Fruit fly (Drosophila melanogaster) whole organism, embryonic: ENCODE results near the gene dpr20.

Experiments
- Ada2b ChIP-seq: fragments of 200-800 bp; sonication (Bioruptor generic); IDR thresholded peaks from 2 replicates; pipeline ENCODE4 v1.3.6; 2022; ENCODE audit warnings: missing biosample characterization, missing genetic modification characterization
- Adf1 ChIP-seq: fragments of 200-800 bp; sonication (Bioruptor generic); IDR thresholded peaks from 2 replicates; pipeline ENCODE4 v1.3.6; 2022; ENCODE audit warnings: missing biosample characterization, missing genetic modification characterization
- CG10366 ChIP-seq: fragments of 200-800 bp; sonication (Bioruptor generic); IDR thresholded peaks from 2 replicates; pipeline ENCODE4 v1.3.6; 2022; ENCODE audit warnings: missing biosample characterization, missing genetic modification characterization
- CG12219 ChIP-seq: fragments of 200-800 bp; sonication (Bioruptor generic); optimal IDR thresholded peaks from 3 replicates; lab custom pipeline; 2018; ENCODE audit warnings: missing biosample characterization, mild to moderate bottlenecking, missing genetic modification characterization
- CG12744 ChIP-seq: fragments of 200-800 bp; sonication (Bioruptor generic); optimal IDR thresholded peaks from 2 replicates; lab custom pipeline; 2016; ENCODE audit warnings: missing biosample characterization, missing genetic modification characterization
- CG13894 ChIP-seq: fragments of 200-800 bp; sonication (Bioruptor generic); optimal IDR thresholded peaks from 3 replicates; lab custom pipeline; 2018; ENCODE audit warnings: missing biosample characterization, mild to moderate bottlenecking, missing genetic modification characterization, moderate library complexity
- CG14441 ChIP-seq: fragments of 200-800 bp; sonication (Bioruptor generic); IDR thresholded peaks from 2 replicates; pipeline ENCODE4 v1.3.6; 2022; ENCODE audit warnings: missing biosample characterization, missing genetic modification characterization
- CG15011 ChIP-seq: fragments of 200-800 bp; sonication (Bioruptor generic); optimal IDR thresholded peaks from 3 replicates; lab custom pipeline; 2018; ENCODE audit warnings: missing biosample characterization, mild to moderate bottlenecking, missing genetic modification characterization
- CG1647 ChIP-seq: fragments of 200-800 bp; sonication (Bioruptor generic); optimal IDR thresholded peaks from 3 replicates; lab custom pipeline; 2016; ENCODE audit warnings: missing biosample characterization, missing genetic modification characterization
- CG16815 ChIP-seq: fragments of 200-800 bp; sonication (Bioruptor generic); optimal IDR thresholded peaks from 3 replicates; lab custom pipeline; 2017; ENCODE audit warnings: missing biosample characterization, mild to moderate bottlenecking, missing genetic modification characterization
- CG17829 ChIP-seq: fragments of 200-800 bp; optimal IDR thresholded peaks from 2 replicates; lab custom pipeline; 2019; ENCODE audit warnings: missing biosample characterization, mild to moderate bottlenecking, missing genetic modification characterization, moderate library complexity
- CG17912 ChIP-seq: fragments of 200-800 bp; sonication (Bioruptor generic); optimal IDR thresholded peaks from 2 replicates; lab custom pipeline; 2018; ENCODE audit warnings: missing biosample characterization, mild to moderate bottlenecking, missing genetic modification characterization
- CG18599 ChIP-seq: fragments of 200-800 bp; sonication (Bioruptor generic); optimal IDR thresholded peaks from 3 replicates; lab custom pipeline; 2017; ENCODE audit warnings: missing biosample characterization, missing genetic modification characterization, mild to moderate bottlenecking, moderate library complexity, missing genetic modification reagents
- CG2129 ChIP-seq: fragments of 200-800 bp; sonication (Bioruptor generic); IDR thresholded peaks from 2 replicates; pipeline ENCODE4 v1.3.6; 2022; ENCODE audit warnings: missing biosample characterization, missing genetic modification characterization; ENCODE audit not compliant: partially characterized antibody
- CG3065 ChIP-seq: fragments of 200-800 bp; sonication (Bioruptor generic); optimal IDR thresholded peaks from 2 replicates; lab custom pipeline; 2016; ENCODE audit warnings: missing biosample characterization, missing genetic modification characterization
- CG32772 ChIP-seq: fragments of 200-800 bp; sonication (Bioruptor generic); IDR thresholded peaks from 2 replicates; pipeline ENCODE4 v1.3.6; 2022; ENCODE audit warnings: missing biosample characterization, missing genetic modification characterization
- CG3281 ChIP-seq: fragments of 200-800 bp; sonication (Bioruptor generic); optimal IDR thresholded peaks from 3 replicates; lab custom pipeline; 2017; ENCODE audit warnings: missing biosample characterization, mild to moderate bottlenecking, missing genetic modification characterization
- CG33557 ChIP-seq: fragments of 200-800 bp; sonication (Bioruptor generic); optimal IDR thresholded peaks from 2 replicates; lab custom pipeline; 2019; ENCODE audit warnings: missing biosample characterization, mild to moderate bottlenecking, missing genetic modification characterization, moderate library complexity
- CG3726 ChIP-seq: fragments of 200-800 bp; sonication (Bioruptor generic); IDR thresholded peaks from 3 replicates; pipeline ENCODE4, ENCODE4 v1.3.6; 2022; ENCODE audit warnings: missing biosample characterization, missing genetic modification characterization
- CG4730 ChIP-seq: fragments of 200-800 bp; sonication (Bioruptor generic); IDR thresholded peaks from 2 replicates; pipeline ENCODE4 v1.3.6; 2022; ENCODE audit warnings: missing biosample characterization, missing genetic modification characterization
- CG5245 ChIP-seq: fragments of 200-800 bp; sonication (Bioruptor generic); optimal IDR thresholded peaks from 3 replicates; lab custom pipeline; 2016; ENCODE audit warnings: missing biosample characterization, missing genetic modification characterization
- CG6765 ChIP-seq: fragments of 200-800 bp; sonication (Bioruptor generic); optimal IDR thresholded peaks from 3 replicates; lab custom pipeline; 2017; ENCODE audit warnings: missing biosample characterization, mild to moderate bottlenecking, missing genetic modification characterization
- CG8478 ChIP-seq: fragments of >200 bp; optimal IDR thresholded peaks from 2 replicates; lab custom pipeline; 2018
- CG8944 ChIP-seq: fragments of 200-800 bp; sonication (Bioruptor generic); optimal IDR thresholded peaks from 3 replicates; lab custom pipeline; 2016; ENCODE audit warnings: missing biosample characterization, missing genetic modification characterization
- CTCF ChIP-seq: fragments of 200-800 bp; sonication (Bioruptor generic); optimal IDR thresholded peaks from 2 replicates; lab custom pipeline; 2017; ENCODE audit warnings: missing biosample characterization, mild to moderate bottlenecking, missing genetic modification characterization, moderate library complexity
- CrebB ChIP-seq: fragments of 200-800 bp; sonication (Bioruptor generic); optimal IDR thresholded peaks from 3 replicates; lab custom pipeline; 2018; ENCODE audit warnings: missing biosample characterization, mild to moderate bottlenecking, missing genetic modification characterization
- Dip3 ChIP-seq: fragments of 200-800 bp; sonication (Bioruptor generic); optimal IDR thresholded peaks from 3 replicates; lab custom pipeline; 2016; ENCODE audit warnings: missing biosample characterization, missing genetic modification characterization
- Dref ChIP-seq: fragments of 200-800 bp; sonication (Bioruptor generic); IDR thresholded peaks from 2 replicates; pipeline ENCODE4 v1.3.6; 2022; ENCODE audit warnings: missing biosample characterization, missing genetic modification characterization
- Gsc ChIP-seq: fragments of 200-800 bp; sonication (Bioruptor generic); IDR thresholded peaks from 2 replicates; pipeline ENCODE4 v1.3.6; 2022; ENCODE audit warnings: missing biosample characterization, missing genetic modification characterization
- HLH3B ChIP-seq: fragments of 200-800 bp; sonication (Bioruptor generic); IDR thresholded peaks from 2 replicates; pipeline ENCODE4 v1.3.6; 2022; ENCODE audit warnings: missing biosample characterization, missing genetic modification characterization
- HLH54F ChIP-seq: fragments of 200-800 bp; sonication (Bioruptor generic); optimal IDR thresholded peaks from 3 replicates; lab custom pipeline; 2016; ENCODE audit warnings: missing biosample characterization, missing genetic modification characterization
- Hr51 ChIP-seq, 2 experiments: fragments of 200-800 bp; sonication (Bioruptor generic); optimal IDR thresholded peaks; 2 replicates in 1 of 2; 3 replicates in 1 of 2; lab custom pipeline; 2016 to 2018; ENCODE audit warnings: missing biosample characterization in 2 of 2, missing genetic modification characterization in 2 of 2, mild to moderate bottlenecking in 1 of 2, moderate library complexity in 1 of 2
- Mrtf ChIP-seq: fragments of 200-800 bp; sonication (Bioruptor generic); IDR thresholded peaks from 3 replicates; pipeline ENCODE4 v1.3.6; 2022; ENCODE audit warnings: missing biosample characterization, missing genetic modification characterization
- NC2β ChIP-seq: fragments of 200-800 bp; sonication (Bioruptor generic); optimal IDR thresholded peaks from 2 replicates; lab custom pipeline; 2016; ENCODE audit warnings: missing biosample characterization, missing genetic modification characterization
- Poxn ChIP-seq: fragments of 200-800 bp; sonication (Bioruptor generic); IDR thresholded peaks from 2 replicates; pipeline ENCODE4 v1.3.6; 2022; ENCODE audit warnings: missing biosample characterization, missing genetic modification characterization
- Side ChIP-seq: fragments of 200-800 bp; sonication (Bioruptor generic); optimal IDR thresholded peaks from 2 replicates; lab custom pipeline; 2016; ENCODE audit warnings: missing biosample characterization, missing genetic modification characterization
- Sry-β ChIP-seq: fragments of 200-800 bp; sonication (Bioruptor generic); optimal IDR thresholded peaks from 2 replicates; lab custom pipeline; 2018; ENCODE audit warnings: missing biosample characterization, mild to moderate bottlenecking, missing genetic modification characterization, moderate library complexity
- ash1 ChIP-seq: fragments of 200-800 bp; sonication (Bioruptor generic); optimal IDR thresholded peaks from 2 replicates; lab custom pipeline; 2018; ENCODE audit warnings: missing biosample characterization, mild to moderate bottlenecking, missing genetic modification characterization
- btn ChIP-seq: fragments of 200-800 bp; sonication (Bioruptor generic); optimal IDR thresholded peaks from 2 replicates; lab custom pipeline; 2016; ENCODE audit warnings: missing biosample characterization, missing genetic modification characterization
- dati ChIP-seq: fragments of 200-800 bp; sonication (Bioruptor generic); IDR thresholded peaks from 2 replicates; pipeline ENCODE4 v1.3.6; 2022; ENCODE audit warnings: missing biosample characterization, missing genetic modification characterization
- disco-r ChIP-seq: fragments of 200-800 bp; sonication (Bioruptor generic); optimal IDR thresholded peaks from 2 replicates; lab custom pipeline; 2016; ENCODE audit warnings: missing biosample characterization, missing genetic modification characterization
- dmrt11E ChIP-seq: fragments of 200-800 bp; sonication (Bioruptor generic); optimal IDR thresholded peaks from 3 replicates; lab custom pipeline; 2018; ENCODE audit warnings: missing biosample characterization, mild to moderate bottlenecking, missing genetic modification characterization, moderate library complexity
- gem ChIP-seq: fragments of 200-800 bp; sonication (Bioruptor generic); optimal IDR thresholded peaks from 2 replicates; lab custom pipeline; 2019; ENCODE audit warnings: missing biosample characterization, mild to moderate bottlenecking, missing genetic modification characterization, moderate library complexity
- kay ChIP-seq: fragments of 200-800 bp; sonication (Bioruptor generic); optimal IDR thresholded peaks from 2 replicates; lab custom pipeline; 2016; ENCODE audit warnings: missing biosample characterization, missing genetic modification characterization
- knrl ChIP-seq: fragments of 200-800 bp; sonication (Bioruptor generic); IDR thresholded peaks from 3 replicates; pipeline ENCODE4 v1.3.6; 2022; ENCODE audit warnings: missing biosample characterization, missing genetic modification characterization; ENCODE audit not compliant: partially characterized antibody
- oc ChIP-seq: fragments of 200-800 bp; sonication (Bioruptor generic); optimal IDR thresholded peaks from 2 replicates; lab custom pipeline; 2018; ENCODE audit warnings: missing biosample characterization, mild to moderate bottlenecking, missing genetic modification characterization, moderate library complexity
- pho ChIP-seq: fragments of 200-800 bp; sonication (Bioruptor generic); optimal IDR thresholded peaks from 2 replicates; lab custom pipeline; 2016; ENCODE audit warnings: missing biosample characterization, missing genetic modification characterization
- phol ChIP-seq: fragments of 200-800 bp; sonication (Bioruptor generic); optimal IDR thresholded peaks from 3 replicates; lab custom pipeline; 2018; ENCODE audit warnings: missing biosample characterization, mild to moderate bottlenecking, missing genetic modification characterization, moderate library complexity
- slp2 ChIP-seq: fragments of 200-800 bp; sonication (Bioruptor generic); optimal IDR thresholded peaks from 2 replicates; lab custom pipeline; 2016; ENCODE audit warnings: missing biosample characterization, missing genetic modification characterization
- so ChIP-seq: fragments of 200-800 bp; sonication (Bioruptor generic); IDR thresholded peaks from 3 replicates; pipeline ENCODE4 v1.3.6; 2022; ENCODE audit warnings: missing biosample characterization, missing genetic modification characterization
- twi ChIP-seq: fragments of 200-800 bp; optimal IDR thresholded peaks from 2 replicates; lab custom pipeline; 2019; ENCODE audit warnings: missing biosample characterization, mild to moderate bottlenecking, missing genetic modification characterization, moderate library complexity
- wdn ChIP-seq: fragments of 200-800 bp; sonication (Bioruptor generic); IDR thresholded peaks from 2 replicates; pipeline ENCODE4 v1.3.6; 2022; ENCODE audit warnings: missing biosample characterization, missing genetic modification characterization
- zfh2 ChIP-seq: fragments of 200-800 bp; sonication (Bioruptor generic); optimal IDR thresholded peaks from 2 replicates; lab custom pipeline; 2016; ENCODE audit warnings: missing biosample characterization, missing genetic modification characterization

dpr20 gene

DNA sequence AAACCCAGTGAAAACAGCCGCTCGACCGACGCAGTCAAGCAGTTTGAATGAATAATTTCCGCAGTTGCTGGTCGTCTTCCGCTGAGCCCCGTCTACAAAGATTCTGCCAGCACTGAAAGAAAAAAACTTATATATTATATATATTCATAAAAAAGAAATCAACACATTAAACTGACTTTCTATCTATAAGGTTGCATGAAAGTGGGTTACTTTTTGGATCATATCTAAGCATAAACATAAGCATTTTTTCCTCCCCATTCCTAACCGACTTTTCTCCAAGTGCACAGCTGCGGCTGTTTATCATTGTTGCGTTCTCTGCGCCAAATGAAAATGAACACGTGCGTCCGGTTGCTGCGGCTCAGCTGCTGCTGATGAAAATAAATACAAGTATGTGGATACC, 36.7 kb downstream of the dpr20 start (continued):
- TF ChIP-seq CG33557 (GFP tag; lab: Kevin White, UChicago) (no peak), HLH54F (GFP tag; lab: Kevin White, UChicago) (peak; percentile 14), CG16815 (GFP tag; lab: Kevin White, UChicago) (peak; percentile 26), Gsc (GFP tag; lab: Robert Waterston, UW) (peak; percentile 57; the same call in 1 of the 2 replicates), CG6765 (GFP tag; lab: Kevin White, UChicago) (no peak), knrl (GFP tag; lab: Robert Waterston, UW) (no peak), Poxn (GFP tag; lab: Robert Waterston, UW) (no peak), HLH3B (GFP tag; lab: Robert Waterston, UW) (peak; percentile 81), Dip3 (GFP tag; lab: Kevin White, UChicago) (no peak), Sry-β (GFP tag; lab: Kevin White, UChicago) (no peak), wdn (GFP tag; lab: Robert Waterston, UW) (0 out of 2 replicates have a peak, but pooled peaks have one; percentile 35), CG15011 (GFP tag; lab: Kevin White, UChicago) (no peak), disco-r (GFP tag; lab: Kevin White, UChicago) (no peak), Adf1 (GFP tag; lab: Robert Waterston, UW) (peak; percentile 23; the same call in 1 of the 2 replicates), btn (GFP tag; lab: Kevin White, UChicago) (no peak), phol (peak; percentile 78), zfh2 (GFP tag; lab: Kevin White, UChicago) (no peak), gem (tag; lab: Kevin White, UChicago) (peak; percentile 85), ash1 (GFP tag; lab: Kevin White, UChicago) (no peak), CG3726 (peak; percentile 57; the same call in 1 of the 3 replicates), CG2129 (no peak), CG4730 (GFP tag; lab: Robert Waterston, UW) (peak; percentile 63), CG32772 (GFP tag; lab: Robert Waterston, UW) (peak; percentile 75), CG14441 (GFP tag; lab: Robert Waterston, UW) (peak; percentile 78), CG5245 (GFP tag; lab: Kevin White, UChicago) (peak; percentile 41), dmrt11E (tag; lab: Kevin White, UChicago) (peak; percentile 45), so (GFP tag; lab: Robert Waterston, UW) (peak; percentile 81), CG18599 (GFP tag; lab: Kevin White, UChicago) (peak; percentile 59), CG8478 (lab: Kevin White, UChicago) (no peak), oc (tag; lab: Kevin White, UChicago) (peak; percentile 48), CG10366 (GFP tag; lab: Robert Waterston, UW) (peak; percentile 78), CG13894 (tag; lab: Kevin White, UChicago) (no peak), Mrtf (peak; percentile 76; the same call in 2 of the 3 replicates), CrebB (tag; lab: Kevin White, UChicago) (no peak), CG3065 (GFP tag; lab: Kevin White, UChicago) (no peak), Dref (GFP tag; lab: Robert Waterston, UW) (no peak), Side (GFP tag; lab: Kevin White, UChicago) (no peak), CG17829 (tag; lab: Kevin White, UChicago) (peak; percentile 69), CG12219 (GFP tag; lab: Kevin White, UChicago) (peak; percentile 61), dati (GFP tag; lab: Robert Waterston, UW) (no peak), twi (tag; lab: Kevin White, UChicago) (peak; percentile 18), slp2 (no peak), NC2β (no peak), pho (GFP tag; lab: Kevin White, UChicago) (no peak), CG8944 (peak; percentile 18), Ada2b (GFP tag; lab: Robert Waterston, UW) (peak; percentile 77), CG3281 (GFP tag; lab: Kevin White, UChicago) (peak; percentile 52), kay (GFP tag; lab: Kevin White, UChicago) (no peak), CG1647 (GFP tag; lab: Kevin White, UChicago) (peak; percentile 28), Hr51 (GFP tag; optimal IDR thresholded peaks at IDR 0.05; lab: Kevin White, UChicago) (peak; percentile 22 to 83), CTCF (GFP tag; lab: Kevin White, UChicago) (no peak), CG12744 (no peak), CG17912 (GFP tag; lab: Kevin White, UChicago) (no peak)
